Worm (Caenorhabditis elegans) whole organism, L4 larva: Measurements from ENCODE around the gene F26D2.10.

Experiments
- F26F4.8 ChIP-seq: fragments of 200-800 bp; sonication (Bioruptor generic); conservative IDR thresholded peaks from 2 replicates; pipeline ENCODE4 v1.3.6; 2022; ENCODE audit warnings: missing genetic modification characterization, missing compliant biosample characterization
- F37D6.2 ChIP-seq: sonication (generic microtip); optimal IDR thresholded peaks from 2 replicates; lab custom pipeline; 2016; ENCODE audit warnings: mild to moderate bottlenecking, missing genetic modification characterization, missing compliant biosample characterization
- F44E2.7 ChIP-seq: fragments of 200-800 bp; sonication (Bioruptor generic); IDR thresholded peaks from 2 replicates; pipeline ENCODE4 v2.1.2; 2022; ENCODE audit warnings: missing genetic modification characterization, missing compliant biosample characterization
- R02D3.7 ChIP-seq: fragments of 150-350 bp; sonication (generic microtip); optimal IDR thresholded peaks from 3 replicates; lab custom pipeline; 2014; ENCODE audit warnings: missing biosample characterization, missing genetic modification characterization
- T26A8.4 ChIP-seq: fragments of 200-800 bp; sonication (Bioruptor generic); IDR thresholded peaks from 2 replicates; pipeline ENCODE4 v1.3.6; 2022; ENCODE audit warnings: missing genetic modification characterization, missing compliant biosample characterization
- Y5F2A.4 ChIP-seq: fragments of 200-800 bp; sonication (Bioruptor generic); optimal IDR thresholded peaks from 2 replicates; lab custom pipeline; 2018; ENCODE audit warnings: mild to moderate bottlenecking, missing genetic modification characterization, missing compliant biosample characterization
- ama-1 ChIP-seq: fragments of 150-350 bp; optimal IDR thresholded peaks from 2 replicates; lab custom pipeline; 2014; ENCODE audit warnings: inconsistent platforms, mixed read lengths
- arid-1 ChIP-seq: fragments of 200-800 bp; sonication (Bioruptor generic); conservative IDR thresholded peaks from 2 replicates; pipeline ENCODE4 v1.3.6; 2022; ENCODE audit warnings: missing genetic modification reagents, missing genetic modification characterization, missing compliant biosample characterization
- ceh-20 ChIP-seq: fragments of 200-800 bp; sonication (Bioruptor generic); IDR thresholded peaks from 2 replicates; pipeline ENCODE4 v1.3.6; 2022; ENCODE audit warnings: missing genetic modification reagents, missing genetic modification characterization, missing compliant biosample characterization
- ceh-32 ChIP-seq: sonication (generic microtip); optimal IDR thresholded peaks from 2 replicates; lab custom pipeline; 2016; ENCODE audit warnings: mild to moderate bottlenecking, missing genetic modification characterization, missing compliant biosample characterization; ENCODE audit not compliant: poor library complexity
- ceh-44 ChIP-seq: fragments of 200-800 bp; sonication (Bioruptor generic); IDR thresholded peaks from 2 replicates; pipeline ENCODE4 v1.3.6; 2022; ENCODE audit warnings: missing genetic modification reagents, missing genetic modification characterization, missing compliant biosample characterization
- ceh-82 ChIP-seq: sonication (generic microtip); optimal IDR thresholded peaks from 2 replicates; lab custom pipeline; 2017; ENCODE audit warnings: missing biosample characterization, missing genetic modification characterization
- daf-16 ChIP-seq, 3 experiments: sonication (generic microtip); optimal IDR thresholded peaks; 2 replicates each; lab custom pipeline; 2016 to 2017; ENCODE audit warnings: missing genetic modification characterization in 3 of 3, missing genetic modification reagents in 3 of 3, mild to moderate bottlenecking in 2 of 3, missing compliant biosample characterization in 2 of 3, missing biosample characterization in 1 of 3, moderate library complexity in 1 of 3
- daf-19 ChIP-seq: fragments of 200-800 bp; sonication (Bioruptor generic); conservative IDR thresholded peaks from 2 replicates; pipeline ENCODE4 v1.3.6; 2022; ENCODE audit warnings: missing genetic modification characterization, missing compliant biosample characterization
- dmd-8 ChIP-seq: fragments of 200-800 bp; sonication (Bioruptor generic); IDR thresholded peaks from 2 replicates; pipeline ENCODE4 v1.3.6; 2022; ENCODE audit warnings: missing genetic modification characterization, missing compliant biosample characterization
- dve-1 ChIP-seq: sonication (generic microtip); optimal IDR thresholded peaks from 2 replicates; lab custom pipeline; 2017; ENCODE audit warnings: antibody characterized with exemption, mild to moderate bottlenecking, missing genetic modification characterization, missing compliant biosample characterization; ENCODE audit not compliant: insufficient read depth
- egl-27 ChIP-seq: sonication (generic microtip); optimal IDR thresholded peaks from 3 replicates; lab custom pipeline; 2017; ENCODE audit warnings: missing biosample characterization, missing genetic modification reagents, missing genetic modification characterization
- hif-1 ChIP-seq, 2 experiments: sonication (generic microtip); optimal IDR thresholded peaks; 2 replicates each; lab custom pipeline; 2016 to 2017; ENCODE audit warnings: missing compliant biosample characterization in 2 of 2, missing genetic modification characterization in 2 of 2, missing genetic modification reagents in 2 of 2, missing genotype in 2 of 2, mild to moderate bottlenecking in 1 of 2
- jun-1 ChIP-seq: fragments of 150-350 bp; optimal IDR thresholded peaks from 2 replicates; lab custom pipeline; 2014; ENCODE audit warnings: missing biosample characterization, missing genetic modification reagents, missing genetic modification characterization
- lin-13 ChIP-seq: fragments of 150-350 bp; optimal IDR thresholded peaks from 2 replicates; lab custom pipeline; 2014; ENCODE audit warnings: missing biosample characterization, missing genetic modification reagents, missing genetic modification characterization
- lin-15B ChIP-seq: fragments of 150-350 bp; sonication (generic microtip); optimal IDR thresholded peaks from 3 replicates; lab custom pipeline; 2014; ENCODE audit warnings: missing biosample characterization, missing genetic modification characterization
- lin-39 ChIP-seq: fragments of 150-350 bp; optimal IDR thresholded peaks from 2 replicates; lab custom pipeline; 2014; ENCODE audit warnings: missing biosample characterization, missing genetic modification reagents, missing genetic modification characterization
- lsy-2 ChIP-seq, 2 experiments: fragments of 150-350 bp in 1 of 2; sonication (generic microtip) in 1 of 2; optimal IDR thresholded peaks; 2 replicates each; lab custom pipeline; 2014 to 2017; ENCODE audit warnings: missing biosample characterization in 2 of 2, missing genetic modification characterization in 2 of 2
- madf-9 ChIP-seq: fragments of 200-800 bp; sonication (Bioruptor generic); conservative IDR thresholded peaks from 2 replicates; pipeline ENCODE4 v1.3.6; 2022; ENCODE audit warnings: missing genetic modification reagents, missing genetic modification characterization, missing compliant biosample characterization
- mep-1 ChIP-seq: fragments of 150-350 bp; sonication (generic microtip); optimal IDR thresholded peaks from 3 replicates; lab custom pipeline; 2014; ENCODE audit warnings: missing biosample characterization, missing genetic modification characterization
- nhr-102 ChIP-seq: sonication (generic microtip); optimal IDR thresholded peaks from 2 replicates; lab custom pipeline; 2016; ENCODE audit warnings: mild to moderate bottlenecking, missing genetic modification characterization, moderate library complexity, missing compliant biosample characterization
- nhr-25 ChIP-seq: sonication (generic microtip); optimal IDR thresholded peaks from 2 replicates; lab custom pipeline; 2017; ENCODE audit warnings: missing genetic modification characterization, mild to moderate bottlenecking, missing compliant biosample characterization, antibody characterized with exemption, moderate library complexity, borderline replicate concordance; ENCODE audit not compliant: insufficient read depth
- nhr-48 ChIP-seq: sonication (generic microtip); optimal IDR thresholded peaks from 2 replicates; lab custom pipeline; 2016; ENCODE audit warnings: mild to moderate bottlenecking, missing genetic modification characterization, missing compliant biosample characterization
- nhr-6 ChIP-seq: fragments of 150-350 bp; optimal IDR thresholded peaks from 2 replicates; lab custom pipeline; 2014; ENCODE audit warnings: missing biosample characterization, missing genetic modification characterization
- nhr-77 ChIP-seq: fragments of 150-350 bp; optimal IDR thresholded peaks from 2 replicates; lab custom pipeline; 2014; ENCODE audit warnings: missing biosample characterization, missing genetic modification characterization
- pha-4 ChIP-seq, 2 experiments: fragments of 150-350 bp in 1 of 2; fragments of 200-800 bp in 1 of 2; sonication (Bioruptor generic) in 1 of 2; IDR thresholded peaks in 1 of 2; optimal IDR thresholded peaks in 1 of 2; 2 replicates each; pipeline versions ENCODE4 v1.3.6 to Lab custom; 2014 to 2022; ENCODE audit warnings: missing genetic modification characterization in 2 of 2, missing genetic modification reagents in 2 of 2, missing biosample characterization in 1 of 2, missing compliant biosample characterization in 1 of 2
- php-3 ChIP-seq: fragments of 200-800 bp; sonication (Bioruptor generic); IDR thresholded peaks from 2 replicates; pipeline ENCODE4 v1.3.6; 2022; ENCODE audit warnings: missing genetic modification reagents, missing genetic modification characterization, missing compliant biosample characterization
- set-16 ChIP-seq: fragments of 200-800 bp; sonication (Bioruptor generic); IDR thresholded peaks from 2 replicates; pipeline ENCODE4 v1.3.6; 2022; ENCODE audit warnings: missing genetic modification reagents, missing genetic modification characterization, missing compliant biosample characterization
- skn-1 ChIP-seq: fragments of 150-350 bp; optimal IDR thresholded peaks from 2 replicates; lab custom pipeline; 2014; ENCODE audit warnings: missing biosample characterization, missing genetic modification characterization
- spr-1 ChIP-seq: sonication (generic microtip); optimal IDR thresholded peaks from 2 replicates; lab custom pipeline; 2016; ENCODE audit warnings: mild to moderate bottlenecking, missing genetic modification characterization, missing compliant biosample characterization
- spr-3 ChIP-seq: fragments of 200-800 bp; sonication (Bioruptor generic); optimal IDR thresholded peaks from 2 replicates; lab custom pipeline; 2018; ENCODE audit warnings: mild to moderate bottlenecking, missing genetic modification characterization, missing compliant biosample characterization
- zag-1 ChIP-seq: fragments of 150-350 bp; optimal IDR thresholded peaks from 2 replicates; lab custom pipeline; 2014; ENCODE audit warnings: missing biosample characterization, missing genetic modification characterization
- zip-11 ChIP-seq: fragments of 200-800 bp; sonication (Bioruptor generic); IDR thresholded peaks from 2 replicates; pipeline ENCODE4 v1.3.6; 2022; ENCODE audit warnings: missing genetic modification characterization, missing compliant biosample characterization
- ztf-11 ChIP-seq: fragments of 150-350 bp; optimal IDR thresholded peaks from 2 replicates; lab custom pipeline; 2014; ENCODE audit warnings: missing biosample characterization, missing genetic modification characterization

Gene F26D2.10

DNA sequence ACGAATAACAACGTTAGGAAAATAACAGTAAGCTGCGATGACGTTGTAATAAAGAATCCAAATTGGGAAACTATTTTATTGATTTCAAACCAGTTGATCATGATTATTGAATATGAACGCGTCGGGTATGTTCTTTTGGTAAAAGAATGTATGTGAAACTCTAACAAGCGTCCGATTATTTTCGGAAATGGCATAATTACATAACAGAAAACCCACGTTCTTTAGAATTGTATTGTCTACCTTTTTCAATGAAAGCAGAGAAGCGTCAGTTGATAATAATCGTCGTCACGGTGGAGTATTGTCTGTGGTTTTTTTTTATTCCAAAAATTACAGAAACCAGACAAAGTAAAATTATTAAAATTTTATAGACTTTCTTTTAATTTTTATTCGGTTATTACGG, 25.7 kb upstream of the F26D2.10 start, which contains the start of gene str-14:
TSS of gene str-14 (minus strand) at position 101 of the 400 bp plus-strand sequence.
- TF ChIP-seq lin-15B, result no peak
- no peak for TF ChIP-seq hif-1 (tag; optimal IDR thresholded peaks at IDR 0.05; lab: Kevin White, UChicago)
- TF ChIP-seq T26A8.4 (GFP tag; lab: Robert Waterston, UW), result no peak
- TF ChIP-seq egl-27 (tag; lab: Kevin White, UChicago), result no peak
- no peak for TF ChIP-seq mep-1
- no peak for TF ChIP-seq jun-1 (tag; lab: Kevin White, UChicago)
- TF ChIP-seq skn-1 (tag; lab: Kevin White, UChicago), result no peak
- no peak for TF ChIP-seq arid-1 (GFP tag; lab: Robert Waterston, UW)
- TF ChIP-seq, all 104 proteins: peak for 0

DNA sequence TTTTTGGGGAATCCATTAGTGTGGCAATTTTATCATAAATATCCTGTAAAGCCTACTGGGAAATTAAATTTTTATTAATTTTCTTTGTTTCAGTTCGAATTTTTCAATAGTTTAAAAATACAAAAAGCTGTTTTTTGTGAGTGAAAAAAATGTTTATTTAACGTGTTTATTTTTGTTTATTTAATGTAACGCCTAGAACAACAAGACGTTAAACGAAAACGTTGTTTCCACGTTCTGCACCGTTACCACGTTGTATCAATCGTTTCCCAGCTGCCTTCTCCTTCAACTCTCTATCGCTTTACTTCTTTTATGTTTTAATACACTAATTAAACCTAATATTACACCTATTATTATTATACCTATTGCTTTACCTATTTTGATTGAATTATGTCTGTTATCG, 18.3 kb upstream of the F26D2.10 start, which contains the start of gene T08G3.13:
TSS of gene T08G3.13 (plus strand) at position 301 of the 400 bp plus-strand sequence.
- no peak for TF ChIP-seq madf-9 (GFP tag; lab: Robert Waterston, UW)
- TF ChIP-seq spr-1 (tag; lab: Kevin White, UChicago), result no peak
- no peak for TF ChIP-seq ztf-11
- no peak for TF ChIP-seq nhr-6
- no peak for TF ChIP-seq ceh-20 (GFP tag; lab: Robert Waterston, UW)
- no peak for TF ChIP-seq lin-15B
- no peak for TF ChIP-seq lin-13 (GFP tag; lab: Kevin White, UChicago)
- no peak for TF ChIP-seq ama-1 (lab: Kevin White, UChicago)
- no peak for TF ChIP-seq ceh-44
- TF ChIP-seq nhr-48 (tag; lab: Kevin White, UChicago), result no peak
- no peak for TF ChIP-seq zip-11 (GFP tag; lab: Robert Waterston, UW)
- TF ChIP-seq lsy-2 (tag; optimal IDR thresholded peaks at IDR 0.05; lab: Kevin White, UChicago), result no peak
- no peak for TF ChIP-seq ceh-82
- no peak for TF ChIP-seq zag-1 (tag; lab: Kevin White, UChicago)
- no peak for TF ChIP-seq Y5F2A.4
- TF ChIP-seq F44E2.7 (GFP tag; lab: Robert Waterston, UW), result no peak
- TF ChIP-seq F26F4.8, result no peak
- no peak for TF ChIP-seq dmd-8 (GFP tag; lab: Robert Waterston, UW)
- TF ChIP-seq nhr-77 (tag; lab: Kevin White, UChicago), result no peak

DNA sequence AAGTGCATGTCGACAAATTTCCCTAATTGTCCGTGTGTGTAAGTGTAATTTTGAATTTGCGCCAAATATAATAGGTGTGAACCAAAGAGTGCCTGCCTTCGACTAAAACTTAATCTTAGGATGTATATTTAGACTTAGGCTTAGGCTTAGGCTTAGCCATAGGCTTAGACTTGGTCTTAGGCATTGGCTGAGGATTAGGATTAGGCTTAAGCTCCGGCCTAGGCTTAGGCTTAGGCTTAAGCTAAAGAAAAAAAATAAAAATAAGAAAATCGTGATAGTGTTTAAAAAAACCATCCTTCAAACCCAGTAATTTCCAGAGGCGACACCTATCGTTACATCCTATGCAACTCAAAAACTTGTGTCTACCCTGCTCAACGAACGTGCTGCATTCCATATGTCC, 16.8 kb upstream of the F26D2.10 start:
- TF ChIP-seq daf-16 (GFP tag; optimal IDR thresholded peaks at IDR 0.05; lab: Kevin White, UChicago) (no peak), daf-16 (tag; optimal IDR thresholded peaks at IDR 0.05; lab: Kevin White, UChicago) (no peak), daf-19 (no peak), nhr-25 (tag; lab: Kevin White, UChicago) (no peak), R02D3.7 (tag; lab: Kevin White, UChicago) (no peak), dve-1 (tag; lab: Kevin White, UChicago) (no peak), F37D6.2 (tag; lab: Kevin White, UChicago) (no peak), nhr-102 (tag; lab: Kevin White, UChicago) (no peak), php-3 (no peak), zag-1 (tag; lab: Kevin White, UChicago) (no peak), ceh-32 (tag; lab: Kevin White, UChicago) (no peak), set-16 (no peak), spr-3 (no peak), pha-4 (GFP tag; IDR thresholded peaks at IDR 0.05; lab: Robert Waterston, UW) (no peak), pha-4 (tag; optimal IDR thresholded peaks at IDR 0.05; lab: Kevin White, UChicago) (no peak), lin-39 (tag; lab: Kevin White, UChicago) (no peak)
